Fruit fly (Drosophila melanogaster) whole organism, wandering third instar larva: ENCODE measurements around the gene Cyp4s3.

Source experiments
- Abd-B ChIP-seq: fragments of >200 bp; optimal IDR thresholded peaks from 2 replicates; lab custom pipeline; 2017; ENCODE audit warnings: missing biosample characterization, missing genetic modification characterization
- CG32264 ChIP-seq: fragments of 200-800 bp; sonication (Bioruptor generic); optimal IDR thresholded peaks from 2 replicates; lab custom pipeline; 2016; ENCODE audit warnings: missing biosample characterization, missing genetic modification characterization
- CG9705 ChIP-seq: fragments of 200-800 bp; sonication (Bioruptor generic); optimal IDR thresholded peaks from 2 replicates; lab custom pipeline; 2018; ENCODE audit warnings: missing biosample characterization, mild to moderate bottlenecking, missing genetic modification characterization
- CrebA ChIP-seq: fragments of 200-800 bp; sonication (Bioruptor generic); optimal IDR thresholded peaks from 2 replicates; lab custom pipeline; 2016; ENCODE audit warnings: missing biosample characterization, mild to moderate bottlenecking, missing genetic modification characterization, borderline replicate concordance
- Dfd ChIP-seq: fragments of >200 bp; optimal IDR thresholded peaks from 2 replicates; lab custom pipeline; 2017; ENCODE audit warnings: missing biosample characterization, missing genetic modification characterization
- Dif ChIP-seq: fragments of 200-275, 200-300 bp; sonication (Bioruptor generic); optimal IDR thresholded peaks from 2 replicates; lab custom pipeline; 2018; ENCODE audit warnings: missing biosample characterization, missing genetic modification characterization; ENCODE audit not compliant: partially characterized antibody
- GATAd ChIP-seq: sonication (Bioruptor generic); optimal IDR thresholded peaks from 2 replicates; lab custom pipeline; 2016; ENCODE audit warnings: missing biosample characterization, missing genetic modification characterization
- HLH106 ChIP-seq: fragments of 200-800 bp; optimal IDR thresholded peaks from 3 replicates; lab custom pipeline; 2019; ENCODE audit warnings: missing biosample characterization, mild to moderate bottlenecking, missing genetic modification characterization, moderate library complexity
- Hnf4 ChIP-seq: fragments of 200-800 bp; sonication (Bioruptor generic); optimal IDR thresholded peaks from 2 replicates; lab custom pipeline; 2016; ENCODE audit warnings: missing biosample characterization, mild to moderate bottlenecking, missing genetic modification characterization
- Hr83 ChIP-seq: fragments of 200-300 bp; sonication (Bioruptor generic); optimal IDR thresholded peaks from 2 replicates; lab custom pipeline; 2016; ENCODE audit warnings: missing biosample characterization, mild to moderate bottlenecking, missing genetic modification characterization, moderate library complexity; ENCODE audit not compliant: poor library complexity, severe bottlenecking
- Mio ChIP-seq: sonication (Bioruptor generic); optimal IDR thresholded peaks from 2 replicates; lab custom pipeline; 2016; ENCODE audit warnings: missing biosample characterization, missing genetic modification characterization
- Myc ChIP-seq: fragments of >200 bp; optimal IDR thresholded peaks from 2 replicates; lab custom pipeline; 2017
- N ChIP-seq: fragments of >200 bp; optimal IDR thresholded peaks from 2 replicates; lab custom pipeline; 2018; ENCODE audit warnings: missing biosample characterization, missing external identifiers, missing genetic modification characterization
- OdsH ChIP-seq: fragments of 200-800 bp; sonication (Bioruptor generic); optimal IDR thresholded peaks from 2 replicates; lab custom pipeline; 2016; ENCODE audit warnings: missing biosample characterization, mild to moderate bottlenecking, missing genetic modification characterization
- Rel ChIP-seq, 2 experiments: fragments of 200-800 bp; sonication (Bioruptor generic) in 1 of 2; optimal IDR thresholded peaks; 2 replicates in 1 of 2; 3 replicates in 1 of 2; lab custom pipeline; 2016 to 2019; ENCODE audit warnings: mild to moderate bottlenecking in 2 of 2, missing biosample characterization in 2 of 2, missing genetic modification characterization in 2 of 2, moderate library complexity in 1 of 2
- br ChIP-seq: fragments of 200-800 bp; sonication (Bioruptor generic); optimal IDR thresholded peaks from 2 replicates; lab custom pipeline; 2016; ENCODE audit warnings: missing biosample characterization, missing genetic modification characterization
- dl ChIP-seq, 2 experiments: fragments of 175-275, 200-275 bp in 1 of 2; fragments of 200-275 bp in 1 of 2; sonication (Bioruptor generic); optimal IDR thresholded peaks; lab custom pipeline; 2018; ENCODE audit warnings: mild to moderate bottlenecking in 2 of 2, missing biosample characterization in 2 of 2, missing genetic modification characterization in 2 of 2, moderate library complexity in 2 of 2; ENCODE audit not compliant: partially characterized antibody in 2 of 2, insufficient read depth in 1 of 2
- dmrt93B ChIP-seq: fragments of 200-800 bp; sonication (Bioruptor generic); optimal IDR thresholded peaks from 2 replicates; lab custom pipeline; 2018; ENCODE audit warnings: missing biosample characterization, mild to moderate bottlenecking, missing genetic modification characterization
- dsf ChIP-seq: sonication (Bioruptor generic); optimal IDR thresholded peaks from 2 replicates; lab custom pipeline; 2016; ENCODE audit warnings: missing biosample characterization, missing genetic modification characterization, borderline replicate concordance
- ey ChIP-seq: fragments of 200-800 bp; sonication (Bioruptor generic); optimal IDR thresholded peaks from 2 replicates; lab custom pipeline; 2016; ENCODE audit warnings: missing biosample characterization, missing genetic modification characterization
- fru ChIP-seq: fragments of 200-800 bp; sonication (Bioruptor generic); optimal IDR thresholded peaks from 3 replicates; lab custom pipeline; 2016; ENCODE audit warnings: missing biosample characterization, mild to moderate bottlenecking, missing genetic modification characterization
- h ChIP-seq: fragments of 200-800 bp; sonication (Bioruptor generic); optimal IDR thresholded peaks from 3 replicates; lab custom pipeline; 2016; ENCODE audit warnings: missing biosample characterization, mild to moderate bottlenecking, missing genetic modification characterization
- lola ChIP-seq: fragments of >200 bp; optimal IDR thresholded peaks from 2 replicates; lab custom pipeline; 2017; ENCODE audit warnings: missing biosample characterization, missing genetic modification characterization
- pan ChIP-seq: fragments of >200 bp; optimal IDR thresholded peaks from 2 replicates; lab custom pipeline; 2017
- psq ChIP-seq: fragments of 200-800 bp; sonication (Bioruptor generic); optimal IDR thresholded peaks from 3 replicates; lab custom pipeline; 2017; ENCODE audit warnings: missing biosample characterization, mild to moderate bottlenecking, missing genetic modification characterization, moderate library complexity
- rgr ChIP-seq: fragments of 200-800 bp; sonication (Bioruptor generic); optimal IDR thresholded peaks from 3 replicates; lab custom pipeline; 2016; ENCODE audit warnings: missing biosample characterization, mild to moderate bottlenecking, missing genetic modification characterization
- sage ChIP-seq: fragments of 200-800 bp; sonication (Bioruptor generic); optimal IDR thresholded peaks from 2 replicates; lab custom pipeline; 2016; ENCODE audit warnings: missing biosample characterization, mild to moderate bottlenecking, missing genetic modification characterization
- sv ChIP-seq: fragments of 200-800 bp; sonication (Bioruptor generic); optimal IDR thresholded peaks from 3 replicates; lab custom pipeline; 2016; ENCODE audit warnings: missing biosample characterization, missing genetic modification characterization
- tai ChIP-seq: sonication (Bioruptor generic); optimal IDR thresholded peaks from 2 replicates; lab custom pipeline; 2016; ENCODE audit warnings: missing biosample characterization, missing genetic modification characterization
- usp ChIP-seq: fragments of >200 bp; optimal IDR thresholded peaks from 2 replicates; lab custom pipeline; 2017; ENCODE audit warnings: missing biosample characterization, missing genetic modification characterization
- woc ChIP-seq: sonication (Bioruptor generic); optimal IDR thresholded peaks from 2 replicates; lab custom pipeline; 2016; ENCODE audit warnings: missing biosample characterization, mild to moderate bottlenecking, missing genetic modification characterization

Gene Cyp4s3

dm6 chrX:15157230-15157629, 40.9 kb upstream of the Cyp4s3 start:
- TF ChIP-seq Myc (lab: Kevin White, UChicago) (no peak), Abd-B (GFP tag; lab: Kevin White, UChicago) (no peak), Hnf4 (GFP tag; lab: Kevin White, UChicago) (no peak), Hr83 (GFP tag; lab: Kevin White, UChicago) (no peak), ey (GFP tag; lab: Kevin White, UChicago) (no peak), sage (GFP tag; lab: Kevin White, UChicago) (no peak), CG9705 (GFP tag; lab: Kevin White, UChicago) (no peak)

dm6 chrX:15156286-15156685, 39.9 kb upstream of the Cyp4s3 start:
- no peak for TF ChIP-seq Rel (GFP tag; optimal IDR thresholded peaks at IDR 0.05; lab: Kevin White, UChicago)
- TF ChIP-seq Rel (tag; optimal IDR thresholded peaks at IDR 0.05; lab: Kevin White, UChicago) = no peak
- TF ChIP-seq dl (GFP tag; optimal IDR thresholded peaks at IDR 0.05; lab: Kevin White, UChicago; ENCODE audit: insufficient read depth in 1 of 2, partially characterized antibody in 2 of 2) = no peak
- TF ChIP-seq Myc (lab: Kevin White, UChicago) = no peak

DNA sequence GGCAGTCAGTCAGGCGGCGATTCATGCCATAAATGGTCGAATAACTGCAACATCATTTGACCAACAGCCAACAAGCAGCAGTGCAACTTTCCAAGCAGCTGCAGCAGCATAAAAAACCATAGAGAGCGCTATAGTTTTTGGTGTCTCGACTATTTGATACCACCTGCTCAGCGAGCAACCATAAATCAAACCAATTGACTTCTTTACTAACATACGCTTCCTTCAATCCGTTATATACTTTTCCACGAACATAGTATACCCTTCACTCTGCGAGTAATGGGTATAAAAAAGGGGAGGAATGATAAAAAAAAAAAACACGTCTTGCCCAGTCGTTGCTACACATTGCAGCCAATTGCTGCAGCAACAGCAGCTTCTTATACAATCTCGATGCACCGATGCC, 35.7 kb upstream of the Cyp4s3 start:
- no peak for TF ChIP-seq N (GFP tag; lab: Kevin White, UChicago)
- TF ChIP-seq woc (GFP tag; lab: Kevin White, UChicago) = no peak
- no peak for TF ChIP-seq ey (GFP tag; lab: Kevin White, UChicago)
- no peak for TF ChIP-seq dmrt93B
- TF ChIP-seq CrebA (GFP tag; lab: Kevin White, UChicago) = no peak
- TF ChIP-seq HLH106 (tag; lab: Kevin White, UChicago) = no peak
- TF ChIP-seq fru (GFP tag; lab: Kevin White, UChicago) = no peak
- TF ChIP-seq Dif (GFP tag; lab: Kevin White, UChicago) = no peak
- TF ChIP-seq sv = no peak
- no peak for TF ChIP-seq tai (GFP tag; lab: Kevin White, UChicago)
- TF ChIP-seq GATAd = no peak

DNA sequence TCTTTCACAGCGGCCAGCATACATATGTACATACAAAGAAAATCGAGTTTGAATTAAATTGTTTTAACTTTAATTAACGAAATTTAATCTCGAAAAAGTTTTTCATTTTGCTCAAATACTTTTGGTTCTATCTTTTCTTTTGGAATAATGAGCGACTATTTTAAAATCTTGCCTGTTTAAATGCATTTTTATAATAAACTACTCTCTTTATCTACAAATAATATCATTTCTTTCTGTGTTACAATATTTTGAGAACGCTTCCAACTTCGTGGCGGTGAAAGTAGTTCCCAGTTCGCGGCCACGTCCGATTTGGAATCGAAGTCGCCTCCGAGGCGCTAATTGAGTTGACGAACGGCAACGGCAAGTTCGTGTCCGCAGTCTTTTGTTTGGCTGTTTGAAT, 33.9 kb upstream of the Cyp4s3 start:
- TF ChIP-seq Dif (GFP tag; lab: Kevin White, UChicago) = no peak
- no peak for TF ChIP-seq h
- TF ChIP-seq rgr (GFP tag; lab: Kevin White, UChicago) = no peak
- TF ChIP-seq HLH106 (tag; lab: Kevin White, UChicago) = no peak
- no peak for TF ChIP-seq ey (GFP tag; lab: Kevin White, UChicago)
- no peak for TF ChIP-seq br
- TF ChIP-seq, all 38 proteins: peak for 0

- TF ChIP-seq OdsH (GFP tag; lab: Kevin White, UChicago) (no peak), Dfd (GFP tag; lab: Kevin White, UChicago) (no peak), tai (GFP tag; lab: Kevin White, UChicago) (no peak), CrebA (GFP tag; lab: Kevin White, UChicago) (no peak), lola (GFP tag; lab: Kevin White, UChicago) (no peak), dsf (GFP tag; lab: Kevin White, UChicago) (no peak), HLH106 (tag; lab: Kevin White, UChicago) (no peak), CG32264 (GFP tag; lab: Kevin White, UChicago) (no peak), psq (GFP tag; lab: Kevin White, UChicago) (no peak), usp (GFP tag; lab: Kevin White, UChicago) (no peak), br (no peak), Hr83 (GFP tag; lab: Kevin White, UChicago) (no peak), rgr (GFP tag; lab: Kevin White, UChicago) (no peak), pan (lab: Kevin White, UChicago) (no peak), sv (no peak), Mio (GFP tag; lab: Kevin White, UChicago) (no peak)
These were observed 30.7 kb upstream of the Cyp4s3 start for dm6 chrX:15147069-15147468.
